Fruit fly (Drosophila melanogaster): ENCODE measurements around the gene CG4360.

CG4360 gene

dm6 chr3R:20327572-20328483, at the start of gene CG4360, which contains the start of gene Sirt2 (continued):
- TF ChIP-seq D19B (GFP tag; optimal IDR thresholded peaks at IDR 0.05) = no peak
- peak; percentile 6 for TF ChIP-seq Hr3 (GFP tag; optimal IDR thresholded peaks at IDR 0.05)
- TF ChIP-seq MESR4 (GFP tag; optimal IDR thresholded peaks at IDR 0.05) = peak; percentile 98
- peak; percentile 37 for TF ChIP-seq Atf-2 (GFP tag; optimal IDR thresholded peaks at IDR 0.05)
- peak; percentile 54 for TF ChIP-seq ftz-f1 (GFP tag; optimal IDR thresholded peaks at IDR 0.05)
- TF ChIP-seq CG12104 (GFP tag; optimal IDR thresholded peaks at IDR 0.05) = peak; percentile 20
- TF ChIP-seq CG2129 (GFP tag; IDR thresholded peaks at IDR 0.05; ENCODE audit: partially characterized antibody) = peak; percentile 68
- TF ChIP-seq az2 (GFP tag; optimal IDR thresholded peaks at IDR 0.05) = peak; percentile 19
- TF ChIP-seq sna (GFP tag; IDR thresholded peaks at IDR 0.05; ENCODE audit: partially characterized antibody) = peak; percentile 75
- TF ChIP-seq pfk (GFP tag; optimal IDR thresholded peaks at IDR 0.05) = no peak
- TF ChIP-seq CG17186 (GFP tag; optimal IDR thresholded peaks at IDR 0.05) = peak; percentile 16
- peak; percentile 19 for TF ChIP-seq CG13424 (tag; optimal IDR thresholded peaks at IDR 0.05)
- TF ChIP-seq NC2α (GFP tag; optimal IDR thresholded peaks at IDR 0.05) = no peak
- no peak for TF ChIP-seq CG10565 (GFP tag; optimal IDR thresholded peaks at IDR 0.05)
- TF ChIP-seq CG1233 (GFP tag; optimal IDR thresholded peaks at IDR 0.05) = peak; percentile 15
- TF ChIP-seq unpg (GFP tag; optimal IDR thresholded peaks at IDR 0.05) = no peak
- TF ChIP-seq CG9727 (GFP tag; optimal IDR thresholded peaks at IDR 0.05) = peak; percentile 42
- TF ChIP-seq klu (GFP tag; IDR thresholded peaks at IDR 0.05) = peak; percentile 28
- TF ChIP-seq Spps (tag; optimal IDR thresholded peaks at IDR 0.05) = no peak
- TF ChIP-seq B-H2 (GFP tag; optimal IDR thresholded peaks at IDR 0.05) = peak; percentile 8
- peak; percentile 81 for TF ChIP-seq CG4617 (GFP tag; optimal IDR thresholded peaks at IDR 0.05; ENCODE audit: borderline replicate concordance)
- TF ChIP-seq HLH54F (GFP tag; optimal IDR thresholded peaks at IDR 0.05) = peak; percentile 56
- peak; percentile 49 for TF ChIP-seq CG12391 (tag; optimal IDR thresholded peaks at IDR 0.05)
- no peak for TF ChIP-seq eve (GFP tag; optimal IDR thresholded peaks at IDR 0.05)
- peak in 1 of 3 experiments; percentile 29 for TF ChIP-seq lola (GFP tag; optimal IDR thresholded peaks at IDR 0.05)
- no peak for TF ChIP-seq Abd-B (GFP tag; optimal IDR thresholded peaks at IDR 0.05)
- no peak for TF ChIP-seq org-1 (GFP tag; optimal IDR thresholded peaks at IDR 0.05)
- no peak for TF ChIP-seq CG5953 (GFP tag; IDR thresholded peaks at IDR 0.05)
- no peak for TF ChIP-seq Doc2 (GFP tag; IDR thresholded peaks at IDR 0.05)
- TF ChIP-seq CG10147 (GFP tag; optimal IDR thresholded peaks at IDR 0.05) = no peak
- peak; percentile 32 for TF ChIP-seq gro (GFP tag; optimal IDR thresholded peaks at IDR 0.05)
- TF ChIP-seq Nf-YC (tag; optimal IDR thresholded peaks at IDR 0.05) = no peak
- TF ChIP-seq btn (GFP tag; optimal IDR thresholded peaks at IDR 0.05) = no peak
- peak; percentile 79 for TF ChIP-seq ci (GFP tag; IDR thresholded peaks at IDR 0.05)
- TF ChIP-seq Oaz (GFP tag; IDR thresholded peaks at IDR 0.05) = no peak
- no peak for TF ChIP-seq Ssrp (tag; optimal IDR thresholded peaks at IDR 0.05)
- no peak; the same call in 1 of the 3 replicates for TF ChIP-seq CG17361 (GFP tag; IDR thresholded peaks at IDR 0.05)
- no peak for TF ChIP-seq Deaf1 (tag; optimal IDR thresholded peaks at IDR 0.05)
- no peak for TF ChIP-seq Rx (GFP tag; IDR thresholded peaks at IDR 0.05)
- TF ChIP-seq Chrac-16 (GFP tag; optimal IDR thresholded peaks at IDR 0.05) = peak; percentile 21
- TF ChIP-seq croc (GFP tag; conservative IDR thresholded peaks at IDR 0.05) = no peak
- TF ChIP-seq CG18262 (tag; optimal IDR thresholded peaks at IDR 0.05) = peak; percentile 41
- TF ChIP-seq CG33557 (GFP tag; optimal IDR thresholded peaks at IDR 0.05) = no peak
- no peak for TF ChIP-seq scrt (GFP tag; optimal IDR thresholded peaks at IDR 0.05)
- no peak for TF ChIP-seq CG32767 (GFP tag; IDR thresholded peaks at IDR 0.05)
- peak; percentile 41 for TF ChIP-seq Ptx1 (GFP tag; IDR thresholded peaks at IDR 0.05)
- no peak for TF ChIP-seq Kr (GFP tag; optimal IDR thresholded peaks at IDR 0.05)
- TF ChIP-seq CG4360 (GFP tag; IDR thresholded peaks at IDR 0.05) = peak; percentile 10; the same call in 1 of the 2 replicates
- peak; percentile 28 for TF ChIP-seq Mad (GFP tag; optimal IDR thresholded peaks at IDR 0.05)

All from whole organism, embryonic.